Fruit fly (Drosophila melanogaster): ENCODE measurements around the gene CG12231.
A peak's percentile ranks its signal among the peaks of the same experiment; 100 is the strongest.

Gene CG12231

dm6 chrX:19501274-19501673 is 30.3 kb downstream of the CG12231 start (continued):
- peak; percentile 32 for TF ChIP-seq Med (GFP tag)
- TF ChIP-seq CG15479 (GFP tag; optimal IDR thresholded peaks at IDR 0.05), result peak; percentile 83
- TF ChIP-seq Adf1 (GFP tag; IDR thresholded peaks at IDR 0.05), result 0 out of 2 replicates have a peak, but pooled peaks have one; percentile 8
- peak; percentile 34 for TF ChIP-seq cwo (GFP tag; optimal IDR thresholded peaks at IDR 0.05)
- no peak for TF ChIP-seq Eip74EF (GFP tag; optimal IDR thresholded peaks at IDR 0.05)
- TF ChIP-seq Awh (GFP tag; IDR thresholded peaks at IDR 0.05), result no peak
- TF ChIP-seq ara (GFP tag; IDR thresholded peaks at IDR 0.05), result no peak
- no peak for TF ChIP-seq stc (GFP tag; IDR thresholded peaks at IDR 0.05)
- no peak for TF ChIP-seq seq (GFP tag; IDR thresholded peaks at IDR 0.05)
- TF ChIP-seq Meics (GFP tag; optimal IDR thresholded peaks at IDR 0.05), result no peak
- TF ChIP-seq CG14050 (GFP tag; IDR thresholded peaks at IDR 0.05), result no peak
- no peak for TF ChIP-seq CG7786 (GFP tag; optimal IDR thresholded peaks at IDR 0.05)
- no peak for TF ChIP-seq CG16779 (GFP tag; IDR thresholded peaks at IDR 0.05)
- peak; percentile 89 for TF ChIP-seq sug (tag; optimal IDR thresholded peaks at IDR 0.05)
- TF ChIP-seq NFAT (GFP tag; IDR thresholded peaks at IDR 0.05), result no peak
- TF ChIP-seq CG6683 (GFP tag; optimal IDR thresholded peaks at IDR 0.05), result no peak
- no peak for TF ChIP-seq CG8388 (GFP tag; optimal IDR thresholded peaks at IDR 0.05)
- TF ChIP-seq zen (tag; optimal IDR thresholded peaks at IDR 0.05), result no peak
- TF ChIP-seq trh (GFP tag; optimal IDR thresholded peaks at IDR 0.05), result no peak
- no peak for TF ChIP-seq CG9727 (GFP tag; optimal IDR thresholded peaks at IDR 0.05)
- TF ChIP-seq so (GFP tag; IDR thresholded peaks at IDR 0.05), result no peak
- peak; percentile 50 for TF ChIP-seq CG32532 (GFP tag; IDR thresholded peaks at IDR 0.05)
- TF ChIP-seq Fer2 (tag; optimal IDR thresholded peaks at IDR 0.05), result no peak
- TF ChIP-seq esg (GFP tag; conservative IDR thresholded peaks at IDR 0.05), result no peak
- no peak for TF ChIP-seq dmrt99B (tag; optimal IDR thresholded peaks at IDR 0.05)
- no peak for TF ChIP-seq tna (GFP tag; IDR thresholded peaks at IDR 0.05; ENCODE audit: partially characterized antibody)
- no peak for TF ChIP-seq Mrtf (GFP tag; IDR thresholded peaks at IDR 0.05)
- TF ChIP-seq CG7271 (tag; optimal IDR thresholded peaks at IDR 0.05), result no peak
- TF ChIP-seq CG17802 (tag; optimal IDR thresholded peaks at IDR 0.05), result no peak
- TF ChIP-seq CG1792 (GFP tag; optimal IDR thresholded peaks at IDR 0.05), result no peak
- TF ChIP-seq GATAe (GFP tag; conservative IDR thresholded peaks at IDR 0.05), result 0 out of 2 replicates have a peak, but pooled peaks have one; percentile 30
- peak; percentile 14 for TF ChIP-seq CG10543 (GFP tag; optimal IDR thresholded peaks at IDR 0.05)
- 0 out of 4 replicates have a peak, but pooled peaks have one; percentile 72 for TF ChIP-seq chinmo (GFP tag; IDR thresholded peaks at IDR 0.05; ENCODE audit: partially characterized antibody)
- no peak for TF ChIP-seq ems (GFP tag; optimal IDR thresholded peaks at IDR 0.05)
- peak; percentile 22 for TF ChIP-seq lab (GFP tag; optimal IDR thresholded peaks at IDR 0.05)
- TF ChIP-seq wek (GFP tag; optimal IDR thresholded peaks at IDR 0.05), result no peak
- TF ChIP-seq Atf6 (GFP tag; IDR thresholded peaks at IDR 0.05), result no peak
- TF ChIP-seq fd3F (GFP tag; optimal IDR thresholded peaks at IDR 0.05), result no peak
- TF ChIP-seq vfl (GFP tag; optimal IDR thresholded peaks at IDR 0.05), result no peak
- TF ChIP-seq emc (GFP tag; optimal IDR thresholded peaks at IDR 0.05), result no peak
- no peak for TF ChIP-seq CG9609 (GFP tag; optimal IDR thresholded peaks at IDR 0.05)
- TF ChIP-seq Scr (GFP tag; IDR thresholded peaks at IDR 0.05; ENCODE audit: partially characterized antibody), result no peak
- TF ChIP-seq CG14667 (GFP tag; IDR thresholded peaks at IDR 0.05), result no peak
